Worm (Caenorhabditis elegans): ENCODE results near the gene wdr-60.
A peak's percentile ranks its signal among the peaks of the same experiment; 100 is the strongest.
"Not testable (repeated sequence)": the region's sequence is repeated elsewhere in the genome, so short reads cannot be mapped to it uniquely, and the experiment has no call there.

Gene wdr-60

DNA sequence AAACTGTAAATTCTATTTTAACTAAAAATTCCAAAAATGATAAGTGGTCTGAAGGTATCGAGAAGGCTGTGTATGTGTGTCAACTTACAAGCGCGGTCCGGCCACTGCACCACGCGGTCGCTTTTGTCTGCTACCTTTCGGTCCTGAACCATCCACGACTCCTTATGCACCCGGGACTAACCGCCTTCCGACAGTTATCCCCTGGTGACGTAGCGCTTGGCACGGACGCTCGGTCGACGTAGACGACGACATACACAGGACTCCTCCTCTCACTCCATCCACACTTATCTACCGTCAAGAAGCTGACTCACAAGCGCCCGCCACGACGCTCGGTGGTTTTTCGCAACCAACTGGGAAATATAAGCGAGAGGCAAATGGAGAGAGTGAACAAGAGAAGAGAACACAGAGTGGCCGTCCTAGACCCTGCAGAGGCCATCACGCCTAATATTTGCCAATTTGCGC is 44.4 kb downstream of the wdr-60 start (continued):
- 0 out of 2 replicates have a peak, but pooled peaks have one; percentile 49 for TF ChIP-seq ceh-40 (GFP tag; IDR thresholded peaks at IDR 0.05)
- TF ChIP-seq ceh-27 (GFP tag; optimal IDR thresholded peaks at IDR 0.05), result peak; percentile 70
- peak; percentile 85 for TF ChIP-seq tbp1 (GFP tag; optimal IDR thresholded peaks at IDR 0.05)
- TF ChIP-seq repo-1 (tag; optimal IDR thresholded peaks at IDR 0.05), result peak; percentile 90
- peak; percentile 90 for TF ChIP-seq D2030.7 (GFP tag; IDR thresholded peaks at IDR 0.05)
- TF ChIP-seq egl-44 (GFP tag; IDR thresholded peaks at IDR 0.05), result peak; percentile 69; the same call in 1 of the 2 replicates
- peak; percentile 55 for TF ChIP-seq ets-4 (GFP tag; optimal IDR thresholded peaks at IDR 0.05)
- TF ChIP-seq ceh-79 (tag; optimal IDR thresholded peaks at IDR 0.05), result peak; percentile 68
- TF ChIP-seq B0261.1 (tag; optimal IDR thresholded peaks at IDR 0.05), result peak; percentile 79
- TF ChIP-seq dox-1 (GFP tag; IDR thresholded peaks at IDR 0.05), result peak; percentile 98
- TF ChIP-seq F52B5.7 (tag; optimal IDR thresholded peaks at IDR 0.05), result peak; percentile 83
- TF ChIP-seq T07F8.4 (tag; optimal IDR thresholded peaks at IDR 0.05), result peak; percentile 69
- peak; percentile 1 for TF ChIP-seq zim-3 (tag; optimal IDR thresholded peaks at IDR 0.05)
- peak; percentile 8 for TF ChIP-seq hlh-12 (tag; optimal IDR thresholded peaks at IDR 0.05)
- TF ChIP-seq C06A6.2 (GFP tag; conservative IDR thresholded peaks at IDR 0.05), result peak; percentile 72; the same call in 1 of the 2 replicates
- peak; percentile 48 for TF ChIP-seq die-1 (tag; optimal IDR thresholded peaks at IDR 0.05)
- TF ChIP-seq ztf-25 (GFP tag; IDR thresholded peaks at IDR 0.05), result 0 out of 2 replicates have a peak, but pooled peaks have one; percentile 17
- peak; percentile 50 for TF ChIP-seq F22D6.2 (tag; optimal IDR thresholded peaks at IDR 0.05)
- TF ChIP-seq ztf-3 (GFP tag; optimal IDR thresholded peaks at IDR 0.05), result peak; percentile 53
- TF ChIP-seq Y56A3A.18 (GFP tag; IDR thresholded peaks at IDR 0.05), result peak; percentile 84; the same call in 1 of the 2 replicates
- peak; percentile 60; the same call in 1 of the 2 replicates for TF ChIP-seq B0019.2 (GFP tag; conservative IDR thresholded peaks at IDR 0.05)
- TF ChIP-seq ZK185.1 (tag; optimal IDR thresholded peaks at IDR 0.05; ENCODE audit: poor library complexity, severe bottlenecking), result peak; percentile 84
- TF ChIP-seq F10E7.11 (tag; optimal IDR thresholded peaks at IDR 0.05), result peak; percentile 67
- TF ChIP-seq attf-5 (GFP tag; optimal IDR thresholded peaks at IDR 0.05), result peak; percentile 71
- TF ChIP-seq ceh-100 (GFP tag; IDR thresholded peaks at IDR 0.05), result peak; percentile 71
- 0 out of 2 replicates have a peak, but pooled peaks have one; percentile 61 for TF ChIP-seq ztf-28 (GFP tag; IDR thresholded peaks at IDR 0.05)
- TF ChIP-seq Y53G8AR.9 (GFP tag; conservative IDR thresholded peaks at IDR 0.05), result peak; percentile 74
- TF ChIP-seq Y95B8A.8 (GFP tag; IDR thresholded peaks at IDR 0.05), result 0 out of 2 replicates have a peak, but pooled peaks have one; percentile 73
- peak; percentile 70 for TF ChIP-seq nhr-179 (tag; optimal IDR thresholded peaks at IDR 0.05)
- TF ChIP-seq madf-6 (GFP tag; IDR thresholded peaks at IDR 0.05), result peak; percentile 70
- peak; percentile 84 for TF ChIP-seq sea-2 (GFP tag; IDR thresholded peaks at IDR 0.05)
- TF ChIP-seq K11D2.4 (GFP tag; IDR thresholded peaks at IDR 0.05), result peak; percentile 87
- TF ChIP-seq cebp-1 (GFP tag; IDR thresholded peaks at IDR 0.05), result 0 out of 2 replicates have a peak, but pooled peaks have one; percentile 45
- not testable (repeated sequence) for TF ChIP-seq cebp-1 (tag; optimal IDR thresholded peaks at IDR 0.05)
- peak; percentile 93 for TF ChIP-seq rcor-1 (GFP tag; IDR thresholded peaks at IDR 0.05)
- TF ChIP-seq hsf-1 (GFP tag; IDR thresholded peaks at IDR 0.05), result 0 out of 2 replicates have a peak, but pooled peaks have one; percentile 55
- TF ChIP-seq zfh-2 (GFP tag; conservative IDR thresholded peaks at IDR 0.05), result peak; percentile 96
- peak; percentile 34; the same call in 1 of the 2 replicates for TF ChIP-seq cebp-2 (GFP tag; IDR thresholded peaks at IDR 0.05)
- TF ChIP-seq nhr-90 (tag; optimal IDR thresholded peaks at IDR 0.05), result peak; percentile 70
- TF ChIP-seq madf-3 (GFP tag; IDR thresholded peaks at IDR 0.05), result peak; percentile 62; the same call in 1 of the 2 replicates
- TF ChIP-seq sptf-2 (GFP tag; optimal IDR thresholded peaks at IDR 0.05), result peak; percentile 44
- peak; percentile 23; the same call in 1 of the 2 replicates for TF ChIP-seq ztf-6 (GFP tag; IDR thresholded peaks at IDR 0.05)
- TF ChIP-seq attf-6 (GFP tag; IDR thresholded peaks at IDR 0.05), result 0 out of 2 replicates have a peak, but pooled peaks have one; percentile 57
- TF ChIP-seq lin-26 (GFP tag; IDR thresholded peaks at IDR 0.05), result peak; percentile 91
- TF ChIP-seq egl-18 (GFP tag; IDR thresholded peaks at IDR 0.05), result 0 out of 2 replicates have a peak, but pooled peaks have one; percentile 58
- TF ChIP-seq pbrm-1 (GFP tag; IDR thresholded peaks at IDR 0.05), result peak; percentile 87
- TF ChIP-seq K12H6.12 (tag; optimal IDR thresholded peaks at IDR 0.05), result peak; percentile 93
- 0 out of 2 replicates have a peak, but pooled peaks have one; percentile 14 for TF ChIP-seq bed-2 (GFP tag; IDR thresholded peaks at IDR 0.05)
